Worm (Caenorhabditis elegans) whole organism, L2 larva: ENCODE data around the gene Y40A1A.3.

ENCODE experiments used
- C34F6.9 ChIP-seq: fragments of 150-350 bp; optimal IDR thresholded peaks from 2 replicates; lab custom pipeline; 2014; ENCODE audit warnings: missing biosample characterization, missing genetic modification characterization
- R02D3.7 ChIP-seq: fragments of 150-350 bp; optimal IDR thresholded peaks from 2 replicates; lab custom pipeline; 2014; ENCODE audit warnings: missing biosample characterization, missing genetic modification characterization
- Y55F3AM.14 ChIP-seq: fragments of 200-800 bp; sonication (Bioruptor generic); optimal IDR thresholded peaks from 2 replicates; lab custom pipeline; 2018; ENCODE audit warnings: mild to moderate bottlenecking, missing genetic modification characterization, missing compliant biosample characterization
- alr-1 ChIP-seq: fragments of 150-350 bp; optimal IDR thresholded peaks from 2 replicates; lab custom pipeline; 2014; ENCODE audit warnings: missing biosample characterization, missing genetic modification characterization
- blmp-1 ChIP-seq: sonication (generic microtip); optimal IDR thresholded peaks from 2 replicates; lab custom pipeline; 2017; ENCODE audit warnings: missing genetic modification characterization, mild to moderate bottlenecking, missing compliant biosample characterization, antibody characterized with exemption, moderate library complexity; ENCODE audit not compliant: insufficient read depth
- ceh-82 ChIP-seq: fragments of 150-350 bp; optimal IDR thresholded peaks from 2 replicates; lab custom pipeline; 2014; ENCODE audit warnings: missing biosample characterization, missing genetic modification characterization
- crh-2 ChIP-seq: sonication (generic microtip); optimal IDR thresholded peaks from 2 replicates; lab custom pipeline; 2017; ENCODE audit warnings: missing biosample characterization, missing genetic modification characterization
- dmd-4 ChIP-seq: sonication (generic microtip); optimal IDR thresholded peaks from 2 replicates; lab custom pipeline; 2017; ENCODE audit warnings: missing biosample characterization, missing genetic modification characterization
- elt-1 ChIP-seq: fragments of 150-350 bp; optimal IDR thresholded peaks from 2 replicates; lab custom pipeline; 2014; ENCODE audit warnings: missing biosample characterization, missing genetic modification characterization
- elt-3 ChIP-seq: sonication (generic microtip); optimal IDR thresholded peaks from 2 replicates; lab custom pipeline; 2017; ENCODE audit warnings: missing biosample characterization, missing genetic modification characterization
- fos-1 ChIP-seq: fragments of 150-350 bp; optimal IDR thresholded peaks from 2 replicates; lab custom pipeline; 2014; ENCODE audit warnings: missing biosample characterization, missing genetic modification characterization
- gmeb-1 ChIP-seq: fragments of 150-350 bp; optimal IDR thresholded peaks from 2 replicates; lab custom pipeline; 2014; ENCODE audit warnings: missing biosample characterization, missing genetic modification characterization
- lin-13 ChIP-seq: fragments of 150-350 bp; optimal IDR thresholded peaks from 2 replicates; lab custom pipeline; 2014; ENCODE audit warnings: missing biosample characterization, missing genetic modification reagents, missing genetic modification characterization
- lsy-2 ChIP-seq, 2 experiments: fragments of 150-350 bp in 1 of 2; sonication (generic microtip) in 1 of 2; optimal IDR thresholded peaks; 2 replicates each; lab custom pipeline; 2014 to 2017; ENCODE audit warnings: missing biosample characterization in 2 of 2, missing genetic modification characterization in 2 of 2
- mbf-1 ChIP-seq: sonication (generic microtip); optimal IDR thresholded peaks from 2 replicates; lab custom pipeline; 2017; ENCODE audit warnings: missing biosample characterization, missing genetic modification characterization
- mdl-1 ChIP-seq, 2 experiments: fragments of 150-350 bp in 1 of 2; sonication (generic microtip) in 1 of 2; optimal IDR thresholded peaks; 2 replicates each; lab custom pipeline; 2017; ENCODE audit warnings: missing biosample characterization in 2 of 2, missing genetic modification characterization in 2 of 2
- nhr-10 ChIP-seq: sonication (generic microtip); optimal IDR thresholded peaks from 2 replicates; lab custom pipeline; 2017; ENCODE audit warnings: missing biosample characterization, missing genetic modification characterization
- nhr-11 ChIP-seq: fragments of 150-350 bp; optimal IDR thresholded peaks from 2 replicates; lab custom pipeline; 2014; ENCODE audit warnings: missing biosample characterization, missing genetic modification characterization
- nhr-12 ChIP-seq: fragments of 150-350 bp; optimal IDR thresholded peaks from 2 replicates; lab custom pipeline; 2014; ENCODE audit warnings: missing biosample characterization, missing genetic modification characterization
- nhr-21 ChIP-seq: fragments of 150-350 bp; optimal IDR thresholded peaks from 2 replicates; lab custom pipeline; 2014; ENCODE audit warnings: missing biosample characterization, missing genetic modification characterization
- nhr-23 ChIP-seq: fragments of 150-350 bp; optimal IDR thresholded peaks from 2 replicates; lab custom pipeline; 2014; ENCODE audit warnings: missing biosample characterization, missing genetic modification reagents, missing genetic modification characterization
- nhr-237 ChIP-seq: fragments of 150-350 bp; optimal IDR thresholded peaks from 2 replicates; lab custom pipeline; 2014; ENCODE audit warnings: missing biosample characterization, missing genetic modification characterization
- nhr-25 ChIP-seq: fragments of 150-350 bp; sonication (generic microtip); optimal IDR thresholded peaks from 3 replicates; lab custom pipeline; 2014; ENCODE audit warnings: missing biosample characterization, missing genetic modification characterization
- nhr-6 ChIP-seq: fragments of 150-350 bp; optimal IDR thresholded peaks from 2 replicates; lab custom pipeline; 2014; ENCODE audit warnings: missing biosample characterization, missing genetic modification characterization
- peb-1 ChIP-seq: fragments of 150-350 bp; optimal IDR thresholded peaks from 2 replicates; lab custom pipeline; 2014; ENCODE audit warnings: missing biosample characterization, missing genetic modification characterization
- skn-1 ChIP-seq: sonication (generic microtip); optimal IDR thresholded peaks from 2 replicates; lab custom pipeline; 2017; ENCODE audit warnings: missing biosample characterization, missing genetic modification characterization
- snpc-4 ChIP-seq: fragments of 150-350 bp; optimal IDR thresholded peaks from 2 replicates; lab custom pipeline; 2014; ENCODE audit warnings: missing biosample characterization, missing genetic modification characterization
- unc-39 ChIP-seq: fragments of 150-350 bp; optimal IDR thresholded peaks from 2 replicates; lab custom pipeline; 2014; ENCODE audit warnings: missing biosample characterization, missing genetic modification characterization
- unc-55 ChIP-seq: fragments of 150-350 bp; sonication (generic microtip); optimal IDR thresholded peaks from 3 replicates; lab custom pipeline; 2014; ENCODE audit warnings: missing biosample characterization, missing genetic modification reagents, missing genetic modification characterization
- unc-62 ChIP-seq: fragments of 150-350 bp; optimal IDR thresholded peaks from 2 replicates; lab custom pipeline; 2014; ENCODE audit warnings: missing biosample characterization, missing genetic modification reagents, missing genetic modification characterization
- zag-1 ChIP-seq: fragments of 150-350 bp; optimal IDR thresholded peaks from 2 replicates; lab custom pipeline; 2014; ENCODE audit warnings: missing biosample characterization, missing genetic modification characterization
- ztf-1 ChIP-seq: fragments of 200-800 bp; sonication (Bioruptor generic); conservative IDR thresholded peaks from 2 replicates; pipeline ENCODE4 v1.3.6; 2022; ENCODE audit warnings: missing genetic modification characterization, missing compliant biosample characterization
- ztf-11 ChIP-seq: sonication (generic microtip); optimal IDR thresholded peaks from 2 replicates; lab custom pipeline; 2017; ENCODE audit warnings: missing biosample characterization, missing genetic modification characterization

Gene Y40A1A.3

ce11 chrX:1960895-1961715, 36.7 kb downstream of the Y40A1A.3 start (continued):
- TF ChIP-seq crh-2 (tag; lab: Kevin White, UChicago) (peak; percentile 3), unc-55 (peak; percentile 18), C34F6.9 (tag; lab: Kevin White, UChicago) (peak; percentile 36), lsy-2 (tag; optimal IDR thresholded peaks at IDR 0.05; lab: Kevin White, UChicago) (peak in 1 of 2 experiments; percentile 31), nhr-25 (tag; lab: Kevin White, UChicago) (no peak), fos-1 (tag; lab: Kevin White, UChicago) (peak; percentile 49), nhr-23 (tag; lab: Kevin White, UChicago) (no peak), nhr-21 (no peak), snpc-4 (no peak), R02D3.7 (tag; lab: Kevin White, UChicago) (no peak), skn-1 (tag; lab: Kevin White, UChicago) (no peak), nhr-237 (tag; lab: Kevin White, UChicago) (no peak), zag-1 (no peak), elt-1 (tag; lab: Kevin White, UChicago) (no peak), ztf-11 (tag; lab: Kevin White, UChicago) (no peak), ztf-1 (GFP tag; lab: Robert Waterston, UW) (no peak), dmd-4 (tag; lab: Kevin White, UChicago) (no peak), peb-1 (tag; lab: Kevin White, UChicago) (no peak), mdl-1 (tag; optimal IDR thresholded peaks at IDR 0.05; lab: Kevin White, UChicago) (no peak)

ce11 chrX:1959063-1959462, 38.8 kb downstream of the Y40A1A.3 start:
- TF ChIP-seq C34F6.9 (tag; lab: Kevin White, UChicago) = no peak
- no peak for TF ChIP-seq dmd-4 (tag; lab: Kevin White, UChicago)
- TF ChIP-seq nhr-6 (tag; lab: Kevin White, UChicago) = no peak
- no peak for TF ChIP-seq blmp-1 (tag; lab: Kevin White, UChicago)
- TF ChIP-seq ceh-82 (tag; lab: Kevin White, UChicago) = no peak
- no peak for TF ChIP-seq nhr-237 (tag; lab: Kevin White, UChicago)
- TF ChIP-seq nhr-11 (tag; lab: Kevin White, UChicago) = no peak
- TF ChIP-seq gmeb-1 (tag; lab: Kevin White, UChicago) = no peak
- no peak for TF ChIP-seq mdl-1 (tag; optimal IDR thresholded peaks at IDR 0.05; lab: Kevin White, UChicago)
- no peak for TF ChIP-seq unc-62 (GFP tag; lab: Kevin White, UChicago)
- TF ChIP-seq nhr-21 = no peak
- TF ChIP-seq nhr-12 = no peak
- TF ChIP-seq unc-39 (tag; lab: Kevin White, UChicago) = no peak
- no peak for TF ChIP-seq elt-3
- TF ChIP-seq mbf-1 (tag; lab: Kevin White, UChicago) = no peak
- TF ChIP-seq lin-13 (GFP tag; lab: Kevin White, UChicago) = no peak
- no peak for TF ChIP-seq alr-1 (tag; lab: Kevin White, UChicago)
- TF ChIP-seq nhr-10 (tag; lab: Kevin White, UChicago) = no peak
- TF ChIP-seq skn-1 (tag; lab: Kevin White, UChicago) = no peak
- no peak for TF ChIP-seq Y55F3AM.14 (GFP tag; lab: Kevin White, UChicago)
